Fruit fly (Drosophila melanogaster): ENCODE measurements around the gene RhoGAP71E.

DNA sequence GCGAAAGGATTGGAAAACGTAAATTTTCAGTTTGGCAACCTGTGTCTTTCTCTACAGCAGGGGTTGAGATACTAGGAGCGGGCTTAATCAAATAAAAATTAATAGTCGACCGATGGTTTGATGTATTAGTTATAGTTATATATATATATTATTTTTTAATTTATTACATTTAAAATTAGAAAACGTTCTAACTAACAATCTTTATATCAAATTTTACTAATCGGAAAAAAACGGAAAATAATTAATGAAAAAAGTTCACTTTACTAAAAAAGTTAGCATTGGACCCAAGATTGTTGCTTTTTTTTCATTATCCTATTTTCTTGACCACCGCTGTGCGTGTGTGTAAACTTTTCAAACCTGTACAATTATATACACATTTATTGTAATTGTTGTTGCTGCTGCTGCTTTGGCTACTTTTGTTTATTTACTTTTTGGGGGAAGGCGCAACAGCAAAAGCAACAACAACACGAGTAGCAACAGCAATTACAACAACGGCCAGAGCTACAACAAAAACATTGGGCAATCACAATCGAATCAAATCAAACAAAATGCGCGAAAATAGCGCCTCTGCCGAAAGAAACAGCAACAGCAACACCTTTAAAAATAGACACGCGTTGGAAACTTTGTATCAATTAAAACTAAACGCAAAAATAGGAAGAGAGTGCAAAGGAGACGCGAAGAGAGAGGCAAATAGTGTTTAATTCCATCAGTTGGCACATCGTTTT is 4.0 kb downstream of the RhoGAP71E start:
- TF ChIP-seq h (optimal IDR thresholded peaks at IDR 0.05), result no peak
- no peak for TF ChIP-seq Sin3A (optimal IDR thresholded peaks at IDR 0.05)
- TF ChIP-seq ttk (optimal IDR thresholded peaks at IDR 0.05), result no peak
- TF ChIP-seq psq (optimal IDR thresholded peaks at IDR 0.05), result no peak
